Worm (Caenorhabditis elegans) whole organism, young adult: Measurements from ENCODE around the gene ZK721.3.
A peak's percentile ranks its signal among the peaks of the same experiment; 100 is the strongest.

Source experiments
- B0336.3 ChIP-seq: fragments of 200-800 bp; sonication (Bioruptor generic); IDR thresholded peaks from 2 replicates; pipeline ENCODE4 v1.3.6; 2022; ENCODE audit warnings: missing genetic modification characterization, missing compliant biosample characterization
- C06A6.2 ChIP-seq: fragments of 200-800 bp; sonication (Bioruptor generic); conservative IDR thresholded peaks from 2 replicates; pipeline ENCODE4 v1.3.6; 2022; ENCODE audit warnings: missing genetic modification characterization, missing compliant biosample characterization
- D2030.7 ChIP-seq: fragments of 200-800 bp; sonication (Bioruptor generic); IDR thresholded peaks from 2 replicates; pipeline ENCODE4 v1.3.6; 2022; ENCODE audit warnings: missing genetic modification reagents, missing genetic modification characterization, missing compliant biosample characterization
- F10E7.11 ChIP-seq: sonication (generic microtip); optimal IDR thresholded peaks from 2 replicates; lab custom pipeline; 2017; ENCODE audit warnings: mild to moderate bottlenecking, missing genetic modification characterization, moderate library complexity, missing compliant biosample characterization
- F23B12.7 ChIP-seq: sonication (generic microtip); optimal IDR thresholded peaks from 2 replicates; lab custom pipeline; 2017; ENCODE audit warnings: missing genetic modification characterization, mild to moderate bottlenecking, missing compliant biosample characterization, antibody characterized with exemption, moderate library complexity; ENCODE audit not compliant: insufficient read depth
- F37B4.10 ChIP-seq: fragments of 200-800 bp; sonication (Bioruptor generic); IDR thresholded peaks from 2 replicates; pipeline ENCODE4 v1.3.6; 2022; ENCODE audit warnings: missing genetic modification characterization, missing compliant biosample characterization
- F39B2.1 ChIP-seq: fragments of 200-800 bp; sonication (Bioruptor generic); IDR thresholded peaks from 2 replicates; pipeline ENCODE4 v1.3.6; 2022; ENCODE audit warnings: missing genetic modification reagents, missing genetic modification characterization, missing compliant biosample characterization
- K12H6.12 ChIP-seq: fragments of 200-800 bp; sonication (Bioruptor generic); optimal IDR thresholded peaks from 2 replicates; lab custom pipeline; 2018; ENCODE audit warnings: mild to moderate bottlenecking, missing genetic modification characterization, missing compliant biosample characterization
- Y56A3A.18 ChIP-seq: fragments of 200-800 bp; sonication (Bioruptor generic); IDR thresholded peaks from 2 replicates; pipeline ENCODE4 v1.3.6; 2022; ENCODE audit warnings: missing genetic modification reagents, missing genetic modification characterization, missing compliant biosample characterization
- Y95B8A.8 ChIP-seq: fragments of 200-800 bp; sonication (Bioruptor generic); IDR thresholded peaks from 2 replicates; pipeline ENCODE4 v1.3.6; 2022; ENCODE audit warnings: missing genetic modification reagents, missing genetic modification characterization, missing compliant biosample characterization
- ZK185.1 ChIP-seq: sonication (generic microtip); optimal IDR thresholded peaks from 2 replicates; lab custom pipeline; 2016; ENCODE audit warnings: mild to moderate bottlenecking, missing genetic modification characterization, missing compliant biosample characterization; ENCODE audit not compliant: poor library complexity, severe bottlenecking
- akir-1 ChIP-seq: fragments of 200-800 bp; sonication (Bioruptor generic); optimal IDR thresholded peaks from 2 replicates; lab custom pipeline; 2018; ENCODE audit warnings: mild to moderate bottlenecking, missing genetic modification characterization, moderate library complexity, missing compliant biosample characterization
- attf-5 ChIP-seq: fragments of 200-800 bp; sonication (Bioruptor generic); optimal IDR thresholded peaks from 2 replicates; lab custom pipeline; 2018; ENCODE audit warnings: mild to moderate bottlenecking, missing genetic modification characterization, missing compliant biosample characterization
- cebp-1 ChIP-seq, 2 experiments: fragments of 200-800 bp in 1 of 2; sonication (Bioruptor generic) in 1 of 2; sonication (generic microtip) in 1 of 2; IDR thresholded peaks in 1 of 2; optimal IDR thresholded peaks in 1 of 2; 2 replicates each; pipeline versions ENCODE4 v1.3.6 to Lab custom; 2017 to 2022; ENCODE audit warnings: missing compliant biosample characterization in 2 of 2, missing genetic modification characterization in 2 of 2, mild to moderate bottlenecking in 1 of 2, missing genetic modification reagents in 1 of 2, moderate library complexity in 1 of 2
- ceh-27 ChIP-seq: fragments of 200-800 bp; sonication (Bioruptor generic); optimal IDR thresholded peaks from 2 replicates; lab custom pipeline; 2018; ENCODE audit warnings: mild to moderate bottlenecking, missing genetic modification characterization, moderate library complexity, missing compliant biosample characterization
- chd-7 ChIP-seq: sonication (generic microtip); optimal IDR thresholded peaks from 2 replicates; lab custom pipeline; 2016; ENCODE audit warnings: mild to moderate bottlenecking, missing genetic modification characterization, moderate library complexity, missing compliant biosample characterization
- dpff-1 ChIP-seq: sonication (generic microtip); optimal IDR thresholded peaks from 2 replicates; lab custom pipeline; 2017; ENCODE audit warnings: mild to moderate bottlenecking, missing genetic modification characterization, missing compliant biosample characterization
- dpl-1 ChIP-seq: fragments of 150-350 bp; optimal IDR thresholded peaks from 2 replicates; lab custom pipeline; 2014; ENCODE audit warnings: missing biosample characterization, missing genetic modification reagents, missing genetic modification characterization
- ekl-4 ChIP-seq: fragments of 200-800 bp; sonication (Bioruptor generic); IDR thresholded peaks from 2 replicates; pipeline ENCODE4 v1.3.6; 2022; ENCODE audit warnings: missing genetic modification reagents, missing genetic modification characterization, missing compliant biosample characterization
- hlh-12 ChIP-seq: sonication (generic microtip); optimal IDR thresholded peaks from 2 replicates; lab custom pipeline; 2016; ENCODE audit warnings: missing genetic modification characterization, missing compliant biosample characterization
- hlh-26 ChIP-seq: fragments of 200-800 bp; sonication (Bioruptor generic); conservative IDR thresholded peaks from 2 replicates; pipeline ENCODE4 v1.3.6; 2022; ENCODE audit warnings: missing genetic modification reagents, missing genetic modification characterization, missing compliant biosample characterization
- hmg-1.2 ChIP-seq: fragments of 200-800 bp; sonication (Bioruptor generic); IDR thresholded peaks from 2 replicates; pipeline ENCODE4 v1.3.6; 2022; ENCODE audit warnings: missing genetic modification reagents, missing genetic modification characterization, missing compliant biosample characterization
- let-607 ChIP-seq, 2 experiments: fragments of 200-800 bp in 1 of 2; sonication (Bioruptor generic) in 1 of 2; sonication (generic microtip) in 1 of 2; optimal IDR thresholded peaks; 2 replicates each; lab custom pipeline; 2016 to 2018; ENCODE audit warnings: mild to moderate bottlenecking in 2 of 2, missing compliant biosample characterization in 2 of 2, missing genetic modification characterization in 2 of 2, moderate library complexity in 2 of 2, missing genotype in 1 of 2
- lin-35 ChIP-seq, 3 experiments: fragments of 150-350 bp in 2 of 3; sonication (generic microtip) in 1 of 3; optimal IDR thresholded peaks; 2 replicates each; lab custom pipeline; 2014 to 2018; ENCODE audit warnings: missing biosample characterization in 3 of 3, missing genetic modification characterization in 3 of 3, missing genetic modification reagents in 3 of 3
- lin-40 ChIP-seq: sonication (generic microtip); optimal IDR thresholded peaks from 2 replicates; lab custom pipeline; 2016; ENCODE audit warnings: missing genetic modification characterization, mild to moderate bottlenecking, missing compliant biosample characterization, missing genotype, missing genetic modification reagents
- madf-3 ChIP-seq: fragments of 200-800 bp; sonication (Bioruptor generic); IDR thresholded peaks from 2 replicates; pipeline ENCODE4 v1.3.6; 2022; ENCODE audit warnings: missing genetic modification reagents, missing genetic modification characterization, missing compliant biosample characterization
- madf-6 ChIP-seq: fragments of 200-800 bp; sonication (Bioruptor generic); IDR thresholded peaks from 2 replicates; pipeline ENCODE4 v1.3.6; 2022; ENCODE audit warnings: missing genetic modification reagents, missing genetic modification characterization, missing compliant biosample characterization
- mcd-1 ChIP-seq: fragments of 200-800 bp; sonication (Bioruptor generic); IDR thresholded peaks from 2 replicates; pipeline ENCODE4 v1.3.6; 2022; ENCODE audit warnings: missing genetic modification reagents, missing genetic modification characterization, missing compliant biosample characterization
- mxl-1 ChIP-seq: sonication (generic microtip); optimal IDR thresholded peaks from 2 replicates; lab custom pipeline; 2016; ENCODE audit warnings: missing genetic modification characterization, missing compliant biosample characterization
- nhr-27 ChIP-seq: fragments of 200-800 bp; sonication (Bioruptor generic); optimal IDR thresholded peaks from 2 replicates; lab custom pipeline; 2018; ENCODE audit warnings: mild to moderate bottlenecking, missing genetic modification characterization, moderate library complexity, missing compliant biosample characterization
- nhr-80 ChIP-seq: sonication (generic microtip); optimal IDR thresholded peaks from 2 replicates; lab custom pipeline; 2016; ENCODE audit warnings: missing genetic modification characterization, missing compliant biosample characterization
- pbrm-1 ChIP-seq: fragments of 200-800 bp; sonication (Bioruptor generic); IDR thresholded peaks from 2 replicates; pipeline ENCODE4 v1.3.6; 2022; ENCODE audit warnings: missing genetic modification reagents, missing genetic modification characterization, missing compliant biosample characterization
- rpc-1 ChIP-seq, 2 experiments: fragments of 150-350 bp in 1 of 2; sonication (generic microtip) in 1 of 2; optimal IDR thresholded peaks; 2 replicates each; lab custom pipeline; 2014 to 2018; ENCODE audit warnings: missing biosample characterization in 1 of 2, missing genetic modification characterization in 1 of 2, missing genetic modification reagents in 1 of 2, missing genotype in 1 of 2
- sea-2 ChIP-seq: fragments of 200-800 bp; sonication (Bioruptor generic); IDR thresholded peaks from 2 replicates; pipeline ENCODE4 v1.3.6; 2022; ENCODE audit warnings: missing genetic modification characterization, missing compliant biosample characterization
- snpc-3.4 ChIP-seq: sonication (generic microtip); optimal IDR thresholded peaks from 2 replicates; lab custom pipeline; 2017; ENCODE audit warnings: missing genetic modification characterization, mild to moderate bottlenecking, missing compliant biosample characterization, antibody characterized with exemption, moderate library complexity, missing genotype, missing genetic modification reagents
- snpc-4 ChIP-seq, 5 experiments: fragments of 150-350 bp in 1 of 5; sonication (generic microtip) in 4 of 5; optimal IDR thresholded peaks; 2 replicates each; lab custom pipeline; 2014 to 2018; ENCODE audit warnings: missing genetic modification characterization in 5 of 5, missing biosample characterization in 3 of 5, antibody characterized with exemption in 2 of 5, mild to moderate bottlenecking in 2 of 5, missing compliant biosample characterization in 2 of 5, missing genotype in 2 of 5, moderate library complexity in 2 of 5, missing genetic modification reagents in 1 of 5
- somi-1 ChIP-seq: fragments of 200-800 bp; sonication (Bioruptor generic); optimal IDR thresholded peaks from 2 replicates; lab custom pipeline; 2018; ENCODE audit warnings: mild to moderate bottlenecking, missing genetic modification characterization, missing compliant biosample characterization
- tbp1 ChIP-seq: fragments of 200-800 bp; sonication (Bioruptor generic); optimal IDR thresholded peaks from 2 replicates; lab custom pipeline; 2018; ENCODE audit warnings: mild to moderate bottlenecking, missing genetic modification characterization, missing compliant biosample characterization
- unc-62 ChIP-seq: fragments of 150-350 bp; optimal IDR thresholded peaks from 2 replicates; lab custom pipeline; 2014; ENCODE audit warnings: missing biosample characterization, missing genetic modification reagents, missing genetic modification characterization
- ztf-28 ChIP-seq: fragments of 200-800 bp; sonication (Bioruptor generic); IDR thresholded peaks from 2 replicates; pipeline ENCODE4 v1.3.6; 2022; ENCODE audit warnings: missing genetic modification reagents, missing genetic modification characterization, missing compliant biosample characterization
- ztf-3 ChIP-seq: fragments of 200-800 bp; sonication (Bioruptor generic); optimal IDR thresholded peaks from 2 replicates; lab custom pipeline; 2018; ENCODE audit warnings: mild to moderate bottlenecking, missing genetic modification characterization, missing compliant biosample characterization
- ztf-6 ChIP-seq: fragments of 200-800 bp; sonication (Bioruptor generic); IDR thresholded peaks from 2 replicates; pipeline ENCODE4 v1.3.6; 2022; ENCODE audit warnings: missing genetic modification reagents, missing genetic modification characterization, missing compliant biosample characterization

The ZK721.3 gene

ce11 chrX:8784234-8784633, at the start of gene ZK721.3:
Gene ZK721.3, plus strand, starts transcription at chrX:8784534.
- TF ChIP-seq pbrm-1 (GFP tag; lab: Robert Waterston, UW) (no peak), Y95B8A.8 (GFP tag; lab: Robert Waterston, UW) (no peak), dpl-1 (GFP tag; lab: Kevin White, UChicago) (no peak), dpff-1 (tag; lab: Kevin White, UChicago) (no peak), ztf-3 (GFP tag; lab: Kevin White, UChicago) (no peak), akir-1 (GFP tag; lab: Kevin White, UChicago) (no peak), ekl-4 (no peak), ztf-6 (GFP tag; lab: Robert Waterston, UW) (no peak), somi-1 (no peak), rpc-1 (optimal IDR thresholded peaks at IDR 0.05; lab: Kevin White, UChicago) (no peak), rpc-1 (tag; optimal IDR thresholded peaks at IDR 0.05; lab: Kevin White, UChicago) (no peak), tbp1 (GFP tag; lab: Kevin White, UChicago) (no peak)

- TF ChIP-seq lin-40 (tag; lab: Kevin White, UChicago) (peak; percentile 19), mcd-1 (GFP tag; lab: Robert Waterston, UW) (peak; percentile 62), D2030.7 (GFP tag; lab: Robert Waterston, UW) (no peak), madf-6 (GFP tag; lab: Robert Waterston, UW) (no peak), nhr-80 (tag; lab: Kevin White, UChicago) (peak; percentile 53), chd-7 (tag; lab: Kevin White, UChicago) (no peak), hlh-12 (no peak), B0336.3 (GFP tag; lab: Robert Waterston, UW) (no peak), F39B2.1 (GFP tag; lab: Robert Waterston, UW) (no peak), hmg-1.2 (GFP tag; lab: Robert Waterston, UW) (peak; percentile 45; the same call in 1 of the 2 replicates), F10E7.11 (tag; lab: Kevin White, UChicago) (no peak), unc-62 (GFP tag; lab: Kevin White, UChicago) (no peak), sea-2 (no peak), K12H6.12 (tag; lab: Kevin White, UChicago) (peak; percentile 34), ZK185.1 (no peak), Y56A3A.18 (GFP tag; lab: Robert Waterston, UW) (no peak), F23B12.7 (tag; lab: Kevin White, UChicago) (no peak), ztf-28 (GFP tag; lab: Robert Waterston, UW) (no peak), C06A6.2 (GFP tag; lab: Robert Waterston, UW) (no peak), ceh-27 (GFP tag; lab: Kevin White, UChicago) (peak; percentile 40), let-607 (tag; optimal IDR thresholded peaks at IDR 0.05; lab: Kevin White, UChicago) (peak in 1 of 2 experiments; percentile 0), attf-5 (GFP tag; lab: Kevin White, UChicago) (peak; percentile 64), nhr-27 (tag; lab: Kevin White, UChicago) (no peak), lin-35 (GFP tag; optimal IDR thresholded peaks at IDR 0.05; lab: Kevin White, UChicago) (no peak)
These were observed 47.3 kb upstream of the ZK721.3 start, which contains the start of gene M02D8.3 for ce11 chrX:8736965-8737464. Gene M02D8.3, minus strand, starts transcription at chrX:8737015.

- TF ChIP-seq snpc-4 (GFP tag; optimal IDR thresholded peaks at IDR 0.05; lab: Kevin White, UChicago) (no peak), snpc-4 (tag; optimal IDR thresholded peaks at IDR 0.05; lab: Kevin White, UChicago) (no peak), cebp-1 (GFP tag; IDR thresholded peaks at IDR 0.05; lab: Robert Waterston, UW) (no peak), cebp-1 (tag; optimal IDR thresholded peaks at IDR 0.05; lab: Kevin White, UChicago) (no peak), hmg-1.2 (GFP tag; lab: Robert Waterston, UW) (no peak), madf-6 (GFP tag; lab: Robert Waterston, UW) (no peak), madf-3 (GFP tag; lab: Robert Waterston, UW) (no peak), hlh-26 (GFP tag; lab: Robert Waterston, UW) (no peak), mxl-1 (no peak), attf-5 (GFP tag; lab: Kevin White, UChicago) (no peak), C06A6.2 (GFP tag; lab: Robert Waterston, UW) (no peak), F37B4.10 (GFP tag; lab: Robert Waterston, UW) (no peak), snpc-3.4 (tag; lab: Kevin White, UChicago) (no peak)
These were observed 46.5 kb upstream of the ZK721.3 start for ce11 chrX:8737801-8738200.
